Worm (Caenorhabditis elegans) whole organism, L2 larva: ENCODE measurements around the gene vab-1.

Experiments
- R02D3.7 ChIP-seq: fragments of 150-350 bp; optimal IDR thresholded peaks from 2 replicates; lab custom pipeline; 2014; ENCODE audit warnings: missing biosample characterization, missing genetic modification characterization
- ama-1 ChIP-seq: fragments of 150-350 bp; optimal IDR thresholded peaks from 2 replicates; lab custom pipeline; 2018; ENCODE audit warnings: inconsistent platforms
- gmeb-1 ChIP-seq: fragments of 150-350 bp; optimal IDR thresholded peaks from 2 replicates; lab custom pipeline; 2014; ENCODE audit warnings: missing biosample characterization, missing genetic modification characterization
- nhr-11 ChIP-seq: fragments of 150-350 bp; optimal IDR thresholded peaks from 2 replicates; lab custom pipeline; 2014; ENCODE audit warnings: missing biosample characterization, missing genetic modification characterization
- sem-4 ChIP-seq: fragments of 150-350 bp; optimal IDR thresholded peaks from 2 replicates; lab custom pipeline; 2014; ENCODE audit warnings: missing biosample characterization, missing genetic modification reagents, missing genetic modification characterization

- peak; percentile 41 for TF ChIP-seq sem-4
- no peak for TF ChIP-seq ama-1 (lab: Kevin White, UChicago)
- no peak for TF ChIP-seq nhr-11 (tag; lab: Kevin White, UChicago)
- TF ChIP-seq gmeb-1 (tag; lab: Kevin White, UChicago), result no peak
- TF ChIP-seq R02D3.7 (tag; lab: Kevin White, UChicago), result no peak
Observed at ce11 chrII:4584313-4584712, 12.5 kb downstream of the vab-1 start.
